Worm (Caenorhabditis elegans) whole organism, L4 larva: Measurements from ENCODE around the gene F30B5.11.

ENCODE experiments used
- T20F7.1 ChIP-seq: fragments of 200-800 bp; sonication (Bioruptor generic); optimal IDR thresholded peaks from 2 replicates; lab custom pipeline; 2018; ENCODE audit warnings: mild to moderate bottlenecking, missing genetic modification characterization, missing compliant biosample characterization
- Y5F2A.4 ChIP-seq: fragments of 200-800 bp; sonication (Bioruptor generic); optimal IDR thresholded peaks from 2 replicates; lab custom pipeline; 2018; ENCODE audit warnings: mild to moderate bottlenecking, missing genetic modification characterization, missing compliant biosample characterization
- Y75B8A.6 ChIP-seq: fragments of 200-800 bp; sonication (Bioruptor generic); IDR thresholded peaks from 2 replicates; pipeline ENCODE4 v1.3.6; 2022; ENCODE audit warnings: missing genetic modification reagents, missing genetic modification characterization, missing compliant biosample characterization
- ama-1 ChIP-seq: fragments of 150-350 bp; optimal IDR thresholded peaks from 2 replicates; lab custom pipeline; 2014; ENCODE audit warnings: inconsistent platforms, mixed read lengths
- arid-1 ChIP-seq: fragments of 200-800 bp; sonication (Bioruptor generic); conservative IDR thresholded peaks from 2 replicates; pipeline ENCODE4 v1.3.6; 2022; ENCODE audit warnings: missing genetic modification reagents, missing genetic modification characterization, missing compliant biosample characterization
- ceh-44 ChIP-seq: fragments of 200-800 bp; sonication (Bioruptor generic); IDR thresholded peaks from 2 replicates; pipeline ENCODE4 v1.3.6; 2022; ENCODE audit warnings: missing genetic modification reagents, missing genetic modification characterization, missing compliant biosample characterization
- ceh-82 ChIP-seq: sonication (generic microtip); optimal IDR thresholded peaks from 2 replicates; lab custom pipeline; 2017; ENCODE audit warnings: missing biosample characterization, missing genetic modification characterization
- ces-1 ChIP-seq: fragments of 150-350 bp; sonication (generic microtip); optimal IDR thresholded peaks from 4 replicates; lab custom pipeline; 2014; ENCODE audit warnings: missing biosample characterization, missing genetic modification reagents, missing genetic modification characterization
- cey-2 ChIP-seq: sonication (generic microtip); optimal IDR thresholded peaks from 3 replicates; lab custom pipeline; 2017; ENCODE audit warnings: missing genetic modification characterization, mild to moderate bottlenecking, missing compliant biosample characterization, antibody characterized with exemption, borderline replicate concordance; ENCODE audit not compliant: insufficient read depth
- daf-12 ChIP-seq: fragments of 150-350 bp; optimal IDR thresholded peaks from 2 replicates; lab custom pipeline; 2014; ENCODE audit warnings: missing biosample characterization, missing genetic modification reagents, missing genetic modification characterization
- daf-16 ChIP-seq, 3 experiments: sonication (generic microtip); optimal IDR thresholded peaks; 2 replicates each; lab custom pipeline; 2016 to 2017; ENCODE audit warnings: missing genetic modification characterization in 3 of 3, missing genetic modification reagents in 3 of 3, mild to moderate bottlenecking in 2 of 3, missing compliant biosample characterization in 2 of 3, missing biosample characterization in 1 of 3, moderate library complexity in 1 of 3
- dmd-8 ChIP-seq: fragments of 200-800 bp; sonication (Bioruptor generic); IDR thresholded peaks from 2 replicates; pipeline ENCODE4 v1.3.6; 2022; ENCODE audit warnings: missing genetic modification characterization, missing compliant biosample characterization
- dmd-9 ChIP-seq: fragments of 200-800 bp; sonication (Bioruptor generic); IDR thresholded peaks from 2 replicates; pipeline ENCODE4 v1.3.6; 2022; ENCODE audit warnings: missing genetic modification reagents, missing genetic modification characterization, missing compliant biosample characterization
- dve-1 ChIP-seq: sonication (generic microtip); optimal IDR thresholded peaks from 2 replicates; lab custom pipeline; 2017; ENCODE audit warnings: antibody characterized with exemption, mild to moderate bottlenecking, missing genetic modification characterization, missing compliant biosample characterization; ENCODE audit not compliant: insufficient read depth
- gei-8 ChIP-seq: fragments of 200-800 bp; sonication (Bioruptor generic); optimal IDR thresholded peaks from 2 replicates; lab custom pipeline; 2018; ENCODE audit warnings: mild to moderate bottlenecking, missing genetic modification characterization, missing compliant biosample characterization
- lim-7 ChIP-seq: fragments of 200-800 bp; sonication (Bioruptor generic); IDR thresholded peaks from 2 replicates; pipeline ENCODE4 v1.3.6; 2022; ENCODE audit warnings: missing genetic modification characterization, missing compliant biosample characterization
- lin-1 ChIP-seq: fragments of 200-800 bp; sonication (Bioruptor generic); IDR thresholded peaks from 2 replicates; pipeline ENCODE4 v1.3.6; 2022; ENCODE audit warnings: missing genetic modification reagents, missing genetic modification characterization, missing compliant biosample characterization
- lin-29 ChIP-seq: fragments of 200-800 bp; sonication (Bioruptor generic); IDR thresholded peaks from 2 replicates; pipeline ENCODE4 v1.3.6; 2022; ENCODE audit warnings: missing genetic modification reagents, missing genetic modification characterization, missing compliant biosample characterization
- lir-3 ChIP-seq: sonication (generic microtip); optimal IDR thresholded peaks from 2 replicates; lab custom pipeline; 2016; ENCODE audit warnings: mild to moderate bottlenecking, missing genetic modification characterization, missing compliant biosample characterization
- mdl-1 ChIP-seq, 2 experiments: fragments of 150-350 bp in 1 of 2; sonication (generic microtip) in 1 of 2; optimal IDR thresholded peaks; 2 replicates each; lab custom pipeline; 2014 to 2017; ENCODE audit warnings: missing biosample characterization in 2 of 2, missing genetic modification characterization in 2 of 2
- mdt-29 ChIP-seq: fragments of 200-800 bp; sonication (Bioruptor generic); IDR thresholded peaks from 2 replicates; pipeline ENCODE4 v1.3.6; 2022; ENCODE audit warnings: missing genetic modification reagents, missing genetic modification characterization, missing compliant biosample characterization
- mep-1 ChIP-seq: fragments of 150-350 bp; sonication (generic microtip); optimal IDR thresholded peaks from 3 replicates; lab custom pipeline; 2014; ENCODE audit warnings: missing biosample characterization, missing genetic modification characterization
- nhr-102 ChIP-seq: sonication (generic microtip); optimal IDR thresholded peaks from 2 replicates; lab custom pipeline; 2016; ENCODE audit warnings: mild to moderate bottlenecking, missing genetic modification characterization, moderate library complexity, missing compliant biosample characterization
- pha-4 ChIP-seq, 2 experiments: fragments of 150-350 bp in 1 of 2; fragments of 200-800 bp in 1 of 2; sonication (Bioruptor generic) in 1 of 2; IDR thresholded peaks in 1 of 2; optimal IDR thresholded peaks in 1 of 2; 2 replicates each; pipeline versions ENCODE4 v1.3.6 to Lab custom; 2014 to 2022; ENCODE audit warnings: missing genetic modification characterization in 2 of 2, missing genetic modification reagents in 2 of 2, missing biosample characterization in 1 of 2, missing compliant biosample characterization in 1 of 2
- set-16 ChIP-seq: fragments of 200-800 bp; sonication (Bioruptor generic); IDR thresholded peaks from 2 replicates; pipeline ENCODE4 v1.3.6; 2022; ENCODE audit warnings: missing genetic modification reagents, missing genetic modification characterization, missing compliant biosample characterization
- skn-1 ChIP-seq: fragments of 150-350 bp; optimal IDR thresholded peaks from 2 replicates; lab custom pipeline; 2014; ENCODE audit warnings: missing biosample characterization, missing genetic modification characterization
- snpc-4 ChIP-seq: fragments of 150-350 bp; optimal IDR thresholded peaks from 2 replicates; lab custom pipeline; 2014; ENCODE audit warnings: missing biosample characterization, missing genetic modification characterization
- spr-3 ChIP-seq: fragments of 200-800 bp; sonication (Bioruptor generic); optimal IDR thresholded peaks from 2 replicates; lab custom pipeline; 2018; ENCODE audit warnings: mild to moderate bottlenecking, missing genetic modification characterization, missing compliant biosample characterization
- unc-62 ChIP-seq, 3 experiments: fragments of 150-350 bp in 1 of 3; sonication (generic microtip); optimal IDR thresholded peaks in 2 of 3; peaks in 1 of 3; 1 replicate in 1 of 3; 2 replicates in 2 of 3; lab custom pipeline; 2014 to 2017; ENCODE audit warnings: missing biosample characterization in 3 of 3, missing genetic modification characterization in 3 of 3, missing genetic modification reagents in 3 of 3, missing genotype in 1 of 3
- zip-2 ChIP-seq: fragments of 150-350 bp; optimal IDR thresholded peaks from 2 replicates; lab custom pipeline; 2014; ENCODE audit warnings: missing biosample characterization, missing genetic modification characterization
- ztf-11 ChIP-seq: fragments of 150-350 bp; optimal IDR thresholded peaks from 2 replicates; lab custom pipeline; 2014; ENCODE audit warnings: missing biosample characterization, missing genetic modification characterization

The F30B5.11 gene

ce11 chrIV:4219983-4220382, at the start of gene F30B5.11:
F30B5.11 (minus strand) TSS chrIV:4220083.
- TF ChIP-seq Y5F2A.4: no peak
- no peak for TF ChIP-seq ceh-82
- no peak for TF ChIP-seq pha-4 (GFP tag; IDR thresholded peaks at IDR 0.05; lab: Robert Waterston, UW)
- no peak for TF ChIP-seq pha-4 (tag; optimal IDR thresholded peaks at IDR 0.05; lab: Kevin White, UChicago)
- no peak for TF ChIP-seq lim-7 (GFP tag; lab: Robert Waterston, UW)
- TF ChIP-seq lir-3 (tag; lab: Kevin White, UChicago): no peak
- no peak for TF ChIP-seq gei-8 (GFP tag; lab: Kevin White, UChicago)
- TF ChIP-seq dve-1 (tag; lab: Kevin White, UChicago): no peak
- TF ChIP-seq, all 104 proteins: peak for 0

- TF ChIP-seq unc-62 (GFP tag; optimal IDR thresholded peaks at IDR 0.05 in 1 of 2; lab: Kevin White, UChicago): peak in 1 of 2 experiments; percentile 73
- TF ChIP-seq unc-62 (tag; optimal IDR thresholded peaks at IDR 0.05; lab: Kevin White, UChicago): no peak
- TF ChIP-seq ama-1 (lab: Kevin White, UChicago): no peak
Measured at ce11 chrIV:4269308-4269707, 49.4 kb upstream of the F30B5.11 start, which contains the start of gene F36A4.3. F36A4.3 (plus strand) TSS chrIV:4269608.

ce11 chrIV:4267320-4267719, 47.4 kb upstream of the F30B5.11 start, which contains the start of gene F36A4.4:
F36A4.4 (plus strand) TSS chrIV:4267620.
- TF ChIP-seq daf-16 (GFP tag; optimal IDR thresholded peaks at IDR 0.05; lab: Kevin White, UChicago): no peak
- no peak for TF ChIP-seq daf-16 (tag; optimal IDR thresholded peaks at IDR 0.05; lab: Kevin White, UChicago)
- no peak for TF ChIP-seq skn-1 (tag; lab: Kevin White, UChicago)
- no peak for TF ChIP-seq gei-8 (GFP tag; lab: Kevin White, UChicago)
- TF ChIP-seq ces-1: no peak
- no peak for TF ChIP-seq ceh-44
- TF ChIP-seq cey-2 (tag; lab: Kevin White, UChicago): no peak
- TF ChIP-seq dmd-9 (GFP tag; lab: Robert Waterston, UW): no peak
- no peak for TF ChIP-seq daf-12 (tag; lab: Kevin White, UChicago)
- no peak for TF ChIP-seq snpc-4
- TF ChIP-seq lin-29 (GFP tag; lab: Robert Waterston, UW): no peak
- TF ChIP-seq lir-3 (tag; lab: Kevin White, UChicago): no peak
- no peak for TF ChIP-seq Y5F2A.4
- TF ChIP-seq, all 104 proteins: peak for 0

- no peak for TF ChIP-seq nhr-102 (tag; lab: Kevin White, UChicago)
- TF ChIP-seq zip-2 (tag; lab: Kevin White, UChicago): no peak
- TF ChIP-seq dmd-8 (GFP tag; lab: Robert Waterston, UW): 0 out of 2 replicates have a peak, but pooled peaks have one; percentile 35
- TF ChIP-seq ama-1 (lab: Kevin White, UChicago): no peak
- peak; percentile 60; the same call in 1 of the 2 replicates for TF ChIP-seq set-16 (GFP tag; lab: Robert Waterston, UW)
Measured at ce11 chrIV:4265951-4266350, 46.1 kb upstream of the F30B5.11 start.

ce11 chrIV:4265224-4265623, 45.3 kb upstream of the F30B5.11 start, which contains the start of gene F36A4.5:
F36A4.5 (plus strand) TSS chrIV:4265524.
- TF ChIP-seq Y5F2A.4 (no peak), Y75B8A.6 (GFP tag; lab: Robert Waterston, UW) (no peak), ztf-11 (tag; lab: Kevin White, UChicago) (no peak), mdt-29 (GFP tag; lab: Robert Waterston, UW) (no peak), mdl-1 (tag; optimal IDR thresholded peaks at IDR 0.05; lab: Kevin White, UChicago) (no peak), arid-1 (GFP tag; lab: Robert Waterston, UW) (no peak), T20F7.1 (GFP tag; lab: Kevin White, UChicago) (no peak), mep-1 (tag; lab: Kevin White, UChicago) (no peak), spr-3 (GFP tag; lab: Kevin White, UChicago) (no peak), lin-1 (GFP tag; lab: Robert Waterston, UW) (no peak)
